Worm (Caenorhabditis elegans) whole organism, young adult: ENCODE data around the gene H12D21.10.

Source experiments
- B0336.3 ChIP-seq: fragments of 200-800 bp; sonication (Bioruptor generic); IDR thresholded peaks from 2 replicates; pipeline ENCODE4 v1.3.6; 2022; ENCODE audit warnings: missing genetic modification characterization, missing compliant biosample characterization
- F33H1.4 ChIP-seq: fragments of 200-800 bp; sonication (Bioruptor generic); IDR thresholded peaks from 2 replicates; pipeline ENCODE4 v1.3.6; 2022; ENCODE audit warnings: missing genetic modification reagents, missing genetic modification characterization, missing compliant biosample characterization
- F52B5.7 ChIP-seq: sonication (generic microtip); optimal IDR thresholded peaks from 2 replicates; lab custom pipeline; 2016; ENCODE audit warnings: mild to moderate bottlenecking, missing genetic modification characterization, missing compliant biosample characterization
- T26A5.8 ChIP-seq: sonication (generic microtip); optimal IDR thresholded peaks from 2 replicates; lab custom pipeline; 2016; ENCODE audit warnings: missing genetic modification characterization, missing compliant biosample characterization
- Y53F4B.3 ChIP-seq: fragments of 200-800 bp; sonication (Bioruptor generic); IDR thresholded peaks from 2 replicates; pipeline ENCODE4 v1.3.6; 2022; ENCODE audit warnings: missing genetic modification reagents, missing genetic modification characterization, missing compliant biosample characterization
- aptf-3 ChIP-seq: fragments of 200-800 bp; sonication (Bioruptor generic); IDR thresholded peaks from 2 replicates; pipeline ENCODE4 v1.3.6; 2022; ENCODE audit warnings: missing genetic modification characterization, missing compliant biosample characterization
- attf-5 ChIP-seq: fragments of 200-800 bp; sonication (Bioruptor generic); optimal IDR thresholded peaks from 2 replicates; lab custom pipeline; 2018; ENCODE audit warnings: mild to moderate bottlenecking, missing genetic modification characterization, missing compliant biosample characterization
- ccch-3 ChIP-seq: fragments of 200-800 bp; sonication (Bioruptor generic); optimal IDR thresholded peaks from 2 replicates; lab custom pipeline; 2018; ENCODE audit warnings: mild to moderate bottlenecking, missing genetic modification characterization, missing compliant biosample characterization
- ceh-100 ChIP-seq: fragments of 200-800 bp; sonication (Bioruptor generic); IDR thresholded peaks from 2 replicates; pipeline ENCODE4 v1.3.6; 2022; ENCODE audit warnings: missing genetic modification reagents, missing genetic modification characterization, missing compliant biosample characterization
- ceh-58 ChIP-seq: fragments of 200-800 bp; sonication (Bioruptor generic); IDR thresholded peaks from 2 replicates; pipeline ENCODE4 v1.3.6; 2022; ENCODE audit warnings: missing genetic modification characterization, missing compliant biosample characterization
- ceh-79 ChIP-seq: sonication (generic microtip); optimal IDR thresholded peaks from 2 replicates; lab custom pipeline; 2017; ENCODE audit warnings: mild to moderate bottlenecking, missing genetic modification characterization, missing compliant biosample characterization
- die-1 ChIP-seq: sonication (generic microtip); optimal IDR thresholded peaks from 2 replicates; lab custom pipeline; 2016; ENCODE audit warnings: missing genotype, mild to moderate bottlenecking, missing genetic modification characterization, missing compliant biosample characterization
- dox-1 ChIP-seq: fragments of 200-800 bp; sonication (Bioruptor generic); IDR thresholded peaks from 2 replicates; pipeline ENCODE4 v1.3.6; 2022; ENCODE audit warnings: missing genetic modification reagents, missing genetic modification characterization, missing compliant biosample characterization
- ekl-4 ChIP-seq: fragments of 200-800 bp; sonication (Bioruptor generic); IDR thresholded peaks from 2 replicates; pipeline ENCODE4 v1.3.6; 2022; ENCODE audit warnings: missing genetic modification reagents, missing genetic modification characterization, missing compliant biosample characterization
- ets-4 ChIP-seq: fragments of 200-800 bp; sonication (Bioruptor generic); optimal IDR thresholded peaks from 2 replicates; lab custom pipeline; 2018; ENCODE audit warnings: mild to moderate bottlenecking, missing genetic modification characterization, missing compliant biosample characterization
- him-1 ChIP-seq: sonication (generic microtip); optimal IDR thresholded peaks from 2 replicates; lab custom pipeline; 2016; ENCODE audit warnings: missing genotype, missing genetic modification reagents, missing genetic modification characterization, missing compliant biosample characterization
- hlh-12 ChIP-seq: sonication (generic microtip); optimal IDR thresholded peaks from 2 replicates; lab custom pipeline; 2016; ENCODE audit warnings: missing genetic modification characterization, missing compliant biosample characterization
- hmg-1.2 ChIP-seq: fragments of 200-800 bp; sonication (Bioruptor generic); IDR thresholded peaks from 2 replicates; pipeline ENCODE4 v1.3.6; 2022; ENCODE audit warnings: missing genetic modification reagents, missing genetic modification characterization, missing compliant biosample characterization
- hmg-20 ChIP-seq: fragments of 200-800 bp; sonication (Bioruptor generic); IDR thresholded peaks from 2 replicates; pipeline ENCODE4 v1.3.6; 2022; ENCODE audit warnings: missing genetic modification reagents, missing genetic modification characterization, missing compliant biosample characterization
- hrde-1 ChIP-seq: sonication (generic microtip); optimal IDR thresholded peaks from 2 replicates; lab custom pipeline; 2016; ENCODE audit warnings: missing genetic modification characterization, mild to moderate bottlenecking, missing compliant biosample characterization, moderate library complexity, missing genotype, missing genetic modification reagents, borderline replicate concordance
- let-526 ChIP-seq: fragments of 200-800 bp; sonication (Bioruptor generic); IDR thresholded peaks from 2 replicates; pipeline ENCODE4 v1.3.6; 2022; ENCODE audit warnings: missing genetic modification reagents, missing genetic modification characterization, missing compliant biosample characterization
- let-607 ChIP-seq, 2 experiments: fragments of 200-800 bp in 1 of 2; sonication (Bioruptor generic) in 1 of 2; sonication (generic microtip) in 1 of 2; optimal IDR thresholded peaks; 2 replicates each; lab custom pipeline; 2016 to 2018; ENCODE audit warnings: mild to moderate bottlenecking in 2 of 2, missing compliant biosample characterization in 2 of 2, missing genetic modification characterization in 2 of 2, moderate library complexity in 2 of 2, missing genotype in 1 of 2
- lin-54 ChIP-seq: fragments of 200-800 bp; sonication (Bioruptor generic); optimal IDR thresholded peaks from 2 replicates; lab custom pipeline; 2018; ENCODE audit warnings: mild to moderate bottlenecking, missing genetic modification characterization, missing compliant biosample characterization
- madf-3 ChIP-seq: fragments of 200-800 bp; sonication (Bioruptor generic); IDR thresholded peaks from 2 replicates; pipeline ENCODE4 v1.3.6; 2022; ENCODE audit warnings: missing genetic modification reagents, missing genetic modification characterization, missing compliant biosample characterization
- madf-6 ChIP-seq: fragments of 200-800 bp; sonication (Bioruptor generic); IDR thresholded peaks from 2 replicates; pipeline ENCODE4 v1.3.6; 2022; ENCODE audit warnings: missing genetic modification reagents, missing genetic modification characterization, missing compliant biosample characterization
- mcd-1 ChIP-seq: fragments of 200-800 bp; sonication (Bioruptor generic); IDR thresholded peaks from 2 replicates; pipeline ENCODE4 v1.3.6; 2022; ENCODE audit warnings: missing genetic modification reagents, missing genetic modification characterization, missing compliant biosample characterization
- nfyb-1 ChIP-seq: fragments of 200-800 bp; sonication (Bioruptor generic); IDR thresholded peaks from 2 replicates; pipeline ENCODE4 v1.3.6; 2022; ENCODE audit warnings: missing genetic modification reagents, missing genetic modification characterization, missing compliant biosample characterization
- nhr-120 ChIP-seq: fragments of 200-800 bp; sonication (Bioruptor generic); IDR thresholded peaks from 2 replicates; pipeline ENCODE4 v1.3.6; 2022; ENCODE audit warnings: missing genetic modification characterization, missing compliant biosample characterization
- nhr-179 ChIP-seq: sonication (generic microtip); optimal IDR thresholded peaks from 2 replicates; lab custom pipeline; 2016; ENCODE audit warnings: mild to moderate bottlenecking, missing genetic modification characterization, missing compliant biosample characterization
- nhr-80 ChIP-seq: sonication (generic microtip); optimal IDR thresholded peaks from 2 replicates; lab custom pipeline; 2016; ENCODE audit warnings: missing genetic modification characterization, missing compliant biosample characterization
- pbrm-1 ChIP-seq: fragments of 200-800 bp; sonication (Bioruptor generic); IDR thresholded peaks from 2 replicates; pipeline ENCODE4 v1.3.6; 2022; ENCODE audit warnings: missing genetic modification reagents, missing genetic modification characterization, missing compliant biosample characterization
- rcor-1 ChIP-seq: fragments of 200-800 bp; sonication (Bioruptor generic); IDR thresholded peaks from 2 replicates; pipeline ENCODE4 v1.3.6; 2022; ENCODE audit warnings: missing genetic modification reagents, missing genetic modification characterization, missing compliant biosample characterization
- rec-8 ChIP-seq, 2 experiments: sonication (generic microtip); optimal IDR thresholded peaks; 2 replicates each; lab custom pipeline; 2016; ENCODE audit warnings: mild to moderate bottlenecking in 2 of 2, missing genetic modification characterization in 2 of 2, missing genetic modification reagents in 2 of 2, missing genotype in 2 of 2, missing biosample characterization in 1 of 2, missing compliant biosample characterization in 1 of 2, moderate library complexity in 1 of 2
- sea-2 ChIP-seq: fragments of 200-800 bp; sonication (Bioruptor generic); IDR thresholded peaks from 2 replicates; pipeline ENCODE4 v1.3.6; 2022; ENCODE audit warnings: missing genetic modification characterization, missing compliant biosample characterization
- snpc-1.1 ChIP-seq: sonication (generic microtip); optimal IDR thresholded peaks from 2 replicates; lab custom pipeline; 2017; ENCODE audit warnings: missing genetic modification characterization, mild to moderate bottlenecking, missing compliant biosample characterization, antibody characterized with exemption, moderate library complexity, missing genotype, missing genetic modification reagents; ENCODE audit not compliant: insufficient read depth
- snpc-4 ChIP-seq, 5 experiments: fragments of 150-350 bp in 1 of 5; sonication (generic microtip) in 4 of 5; optimal IDR thresholded peaks; 2 replicates each; lab custom pipeline; 2014 to 2018; ENCODE audit warnings: missing genetic modification characterization in 5 of 5, missing biosample characterization in 3 of 5, antibody characterized with exemption in 2 of 5, mild to moderate bottlenecking in 2 of 5, missing compliant biosample characterization in 2 of 5, missing genotype in 2 of 5, moderate library complexity in 2 of 5, missing genetic modification reagents in 1 of 5
- somi-1 ChIP-seq: fragments of 200-800 bp; sonication (Bioruptor generic); optimal IDR thresholded peaks from 2 replicates; lab custom pipeline; 2018; ENCODE audit warnings: mild to moderate bottlenecking, missing genetic modification characterization, missing compliant biosample characterization
- tbp1 ChIP-seq: fragments of 200-800 bp; sonication (Bioruptor generic); optimal IDR thresholded peaks from 2 replicates; lab custom pipeline; 2018; ENCODE audit warnings: mild to moderate bottlenecking, missing genetic modification characterization, missing compliant biosample characterization
- tbx-9 ChIP-seq: sonication (generic microtip); optimal IDR thresholded peaks from 2 replicates; lab custom pipeline; 2016; ENCODE audit warnings: borderline replicate concordance, missing genetic modification characterization, inconsistent platforms, missing compliant biosample characterization
- tlf-1 ChIP-seq: fragments of 200-800 bp; sonication (Bioruptor generic); optimal IDR thresholded peaks from 2 replicates; lab custom pipeline; 2018; ENCODE audit warnings: mild to moderate bottlenecking, missing genetic modification characterization, missing compliant biosample characterization
- unc-62 ChIP-seq: fragments of 150-350 bp; optimal IDR thresholded peaks from 2 replicates; lab custom pipeline; 2014; ENCODE audit warnings: missing biosample characterization, missing genetic modification reagents, missing genetic modification characterization
- ztf-6 ChIP-seq: fragments of 200-800 bp; sonication (Bioruptor generic); IDR thresholded peaks from 2 replicates; pipeline ENCODE4 v1.3.6; 2022; ENCODE audit warnings: missing genetic modification reagents, missing genetic modification characterization, missing compliant biosample characterization

Gene H12D21.10

DNA sequence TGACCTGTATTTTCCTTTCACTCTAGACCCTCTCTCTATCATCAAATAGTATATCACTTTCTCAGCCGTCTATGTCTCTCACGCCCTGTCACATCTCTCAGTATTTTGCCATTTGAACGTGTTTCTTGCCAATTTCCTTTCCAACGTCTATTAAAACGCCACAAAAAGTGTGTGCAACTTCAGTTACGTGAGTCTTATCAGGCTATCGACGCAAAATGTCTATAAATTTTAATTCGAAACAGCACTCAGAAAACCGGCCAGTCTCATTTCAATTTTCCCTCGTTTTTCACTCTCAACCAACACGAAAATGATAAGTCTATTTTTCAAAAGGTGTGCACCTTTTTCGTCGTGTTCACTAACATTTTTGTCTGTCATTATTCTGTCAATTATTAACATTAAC lies 4.0 kb upstream of the H12D21.10 start, which contains the start of gene mpst-3:
TSS of gene mpst-3 (plus strand) at position 91 of the 400 bp plus-strand sequence.
- TF ChIP-seq hmg-20 = no peak
- TF ChIP-seq lin-54 (GFP tag; lab: Kevin White, UChicago) = peak; percentile 17
- no peak for TF ChIP-seq Y53F4B.3
- 0 out of 2 replicates have a peak, but pooled peaks have one; percentile 33 for TF ChIP-seq B0336.3 (GFP tag; lab: Robert Waterston, UW)
- no peak for TF ChIP-seq ccch-3 (GFP tag; lab: Kevin White, UChicago)
- no peak for TF ChIP-seq mcd-1
- no peak for TF ChIP-seq rcor-1
- peak; percentile 75 for TF ChIP-seq dox-1 (GFP tag; lab: Robert Waterston, UW)
- peak; percentile 57 to 89 for TF ChIP-seq let-607 (tag; optimal IDR thresholded peaks at IDR 0.05; lab: Kevin White, UChicago)
- no peak for TF ChIP-seq madf-3 (GFP tag; lab: Robert Waterston, UW)
- no peak for TF ChIP-seq T26A5.8
- no peak for TF ChIP-seq nfyb-1
- TF ChIP-seq pbrm-1 (GFP tag; lab: Robert Waterston, UW) = no peak
- TF ChIP-seq him-1 (tag; lab: Kevin White, UChicago) = no peak
- no peak for TF ChIP-seq ceh-79
- no peak for TF ChIP-seq F52B5.7 (tag; lab: Kevin White, UChicago)
- TF ChIP-seq ceh-58 = no peak
- TF ChIP-seq F33H1.4 (GFP tag; lab: Robert Waterston, UW) = no peak
- TF ChIP-seq hrde-1 (tag; lab: Kevin White, UChicago) = no peak
- no peak for TF ChIP-seq tbx-9
- TF ChIP-seq snpc-4 (GFP tag; optimal IDR thresholded peaks at IDR 0.05; lab: Kevin White, UChicago) = no peak
- peak in 2 of 4 experiments; percentile 18 to 26 for TF ChIP-seq snpc-4 (tag; optimal IDR thresholded peaks at IDR 0.05; lab: Kevin White, UChicago)
- TF ChIP-seq ekl-4 (GFP tag; lab: Robert Waterston, UW) = no peak
- TF ChIP-seq attf-5 (GFP tag; lab: Kevin White, UChicago) = peak; percentile 30
- TF ChIP-seq unc-62 (GFP tag; lab: Kevin White, UChicago) = no peak
- TF ChIP-seq hmg-1.2 = peak; percentile 61; the same call in 1 of the 2 replicates
- TF ChIP-seq die-1 (tag; lab: Kevin White, UChicago) = no peak
- TF ChIP-seq tbp1 (GFP tag; lab: Kevin White, UChicago) = peak; percentile 17
- TF ChIP-seq hlh-12 (tag; lab: Kevin White, UChicago) = no peak
- no peak for TF ChIP-seq ztf-6
- peak; percentile 96 for TF ChIP-seq nhr-80 (tag; lab: Kevin White, UChicago)
- TF ChIP-seq nhr-120 (GFP tag; lab: Robert Waterston, UW) = no peak
- peak; percentile 45 for TF ChIP-seq ets-4 (GFP tag; lab: Kevin White, UChicago)
- TF ChIP-seq tlf-1 (GFP tag; lab: Kevin White, UChicago) = no peak
- no peak for TF ChIP-seq rec-8 (tag; optimal IDR thresholded peaks at IDR 0.05; lab: Kevin White, UChicago)
- no peak for TF ChIP-seq sea-2 (GFP tag; lab: Robert Waterston, UW)
- no peak for TF ChIP-seq snpc-1.1 (tag; lab: Kevin White, UChicago)
- no peak for TF ChIP-seq madf-6 (GFP tag; lab: Robert Waterston, UW)
- no peak for TF ChIP-seq let-526 (GFP tag; lab: Robert Waterston, UW)

- TF ChIP-seq somi-1 (GFP tag; lab: Kevin White, UChicago) (no peak), aptf-3 (GFP tag; lab: Robert Waterston, UW) (no peak), nhr-179 (no peak), ceh-100 (GFP tag; lab: Robert Waterston, UW) (no peak)
These were observed 1.9 kb upstream of the H12D21.10 start, which contains the start of gene H12D21.6 for ce11 chrV:14897731-14898130. TSS of gene H12D21.6 (minus strand) at chrV:14897831.
